Fruit fly (Drosophila melanogaster): Measurements from ENCODE around the gene CG6908.

Gene CG6908

DNA sequence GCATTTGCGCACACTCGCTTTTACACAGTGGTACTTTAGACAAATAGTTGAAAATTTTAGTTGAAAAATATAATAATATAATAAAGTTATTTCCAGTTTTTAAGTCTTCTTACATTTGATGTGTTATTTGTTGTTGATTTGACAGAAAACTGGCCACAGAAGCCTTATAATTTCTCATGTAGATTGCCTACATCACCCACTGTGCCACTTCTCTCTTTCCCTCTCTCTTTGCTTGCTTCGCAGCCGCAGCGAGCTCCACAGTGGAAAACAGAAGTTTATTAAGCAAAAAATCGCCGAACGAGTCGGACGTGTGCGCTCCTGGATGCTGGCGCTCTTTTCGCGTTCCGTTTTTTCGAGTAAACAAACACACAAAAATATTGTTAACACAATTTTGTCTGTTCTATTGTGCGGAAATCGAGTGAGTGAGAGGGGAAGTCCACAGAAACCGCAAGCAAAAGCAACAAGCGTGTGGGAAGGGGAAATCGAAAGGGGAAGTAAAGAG is 33.9 kb downstream of the CG6908 start, which contains the start of gene CG42327 (continued):
- TF ChIP-seq CG6765 (GFP tag; optimal IDR thresholded peaks at IDR 0.05) (peak; percentile 85), ci (GFP tag; IDR thresholded peaks at IDR 0.05) (peak; percentile 99), ato (GFP tag; IDR thresholded peaks at IDR 0.05; ENCODE audit: partially characterized antibody) (0 out of 2 replicates have a peak, but pooled peaks have one; percentile 26), E2f1 (GFP tag; IDR thresholded peaks at IDR 0.05) (peak; percentile 96), HLH4C (GFP tag; IDR thresholded peaks at IDR 0.05; ENCODE audit: partially characterized antibody) (peak; percentile 41; the same call in 2 of the 3 replicates), CG16863 (GFP tag; optimal IDR thresholded peaks at IDR 0.05) (peak; percentile 87), Ada2b (GFP tag; IDR thresholded peaks at IDR 0.05) (peak; percentile 95), CG13123 (GFP tag; optimal IDR thresholded peaks at IDR 0.05) (peak; percentile 90), CG5245 (GFP tag; optimal IDR thresholded peaks at IDR 0.05) (peak; percentile 88), CG18476 (GFP tag; optimal IDR thresholded peaks at IDR 0.05) (peak; percentile 86), CG2712 (tag; optimal IDR thresholded peaks at IDR 0.05) (peak; percentile 98), CG15073 (GFP tag; optimal IDR thresholded peaks at IDR 0.05) (peak; percentile 26), Chrac-16 (GFP tag; optimal IDR thresholded peaks at IDR 0.05) (peak; percentile 93), CG12659 (GFP tag; optimal IDR thresholded peaks at IDR 0.05) (peak; percentile 95), CG6854 (GFP tag; optimal IDR thresholded peaks at IDR 0.05) (peak; percentile 88), CG12744 (GFP tag; optimal IDR thresholded peaks at IDR 0.05) (peak; percentile 66), slou (GFP tag; optimal IDR thresholded peaks at IDR 0.05) (peak; percentile 79), Awh (GFP tag; IDR thresholded peaks at IDR 0.05) (peak; percentile 97), CTCF (GFP tag; optimal IDR thresholded peaks at IDR 0.05) (peak; percentile 57), CG9797 (GFP tag; optimal IDR thresholded peaks at IDR 0.05) (peak; percentile 31), Fer2 (tag; optimal IDR thresholded peaks at IDR 0.05) (peak; percentile 48), CG8089 (GFP tag; optimal IDR thresholded peaks at IDR 0.05) (peak; percentile 60), D19B (GFP tag; optimal IDR thresholded peaks at IDR 0.05) (peak; percentile 68), chm (GFP tag; IDR thresholded peaks at IDR 0.05) (peak; percentile 98), pzg (GFP tag; optimal IDR thresholded peaks at IDR 0.05) (no peak), CG16813 (GFP tag; IDR thresholded peaks at IDR 0.05; ENCODE audit: partially characterized antibody) (0 out of 3 replicates have a peak, but pooled peaks have one; percentile 23), Oli (tag; optimal IDR thresholded peaks at IDR 0.05) (peak; percentile 95), tup (GFP tag; optimal IDR thresholded peaks at IDR 0.05) (peak; percentile 83), NC2α (GFP tag; optimal IDR thresholded peaks at IDR 0.05) (peak; percentile 72), sr (GFP tag; IDR thresholded peaks at IDR 0.05) (peak; percentile 84; the same call in 2 of the 3 replicates), eve (GFP tag; optimal IDR thresholded peaks at IDR 0.05) (peak in 1 of 2 experiments; percentile 80), fru (optimal IDR thresholded peaks at IDR 0.05) (no peak), CG12219 (GFP tag; optimal IDR thresholded peaks at IDR 0.05) (peak; percentile 90), Bteb2 (GFP tag; optimal IDR thresholded peaks at IDR 0.05) (peak; percentile 68), Eip74EF (GFP tag; optimal IDR thresholded peaks at IDR 0.05) (peak in 1 of 2 experiments; percentile 88), CG7786 (GFP tag; optimal IDR thresholded peaks at IDR 0.05) (peak; percentile 63), CG42726 (GFP tag; IDR thresholded peaks at IDR 0.05; ENCODE audit: partially characterized antibody) (no peak; the same call in 1 of the 2 replicates), bcd (GFP tag; optimal IDR thresholded peaks at IDR 0.05) (peak; percentile 94), nmo (GFP tag; optimal IDR thresholded peaks at IDR 0.05) (peak; percentile 93), Deaf1 (tag; optimal IDR thresholded peaks at IDR 0.05) (peak; percentile 72), CG11398 (GFP tag; optimal IDR thresholded peaks at IDR 0.05) (peak; percentile 16), CG12299 (tag; optimal IDR thresholded peaks at IDR 0.05) (peak; percentile 91), lola (GFP tag; optimal IDR thresholded peaks at IDR 0.05) (peak in 1 of 3 experiments; percentile 91), run (tag; optimal IDR thresholded peaks at IDR 0.05) (peak; percentile 92), CG6175 (GFP tag; IDR thresholded peaks at IDR 0.05) (peak; percentile 78; the same call in 2 of the 3 replicates), CG7839 (tag; optimal IDR thresholded peaks at IDR 0.05) (peak; percentile 93), insv (GFP tag; optimal IDR thresholded peaks at IDR 0.05) (peak in 1 of 2 experiments; percentile 44), Mad (GFP tag; optimal IDR thresholded peaks at IDR 0.05) (peak; percentile 89), en (GFP tag; optimal IDR thresholded peaks at IDR 0.05) (peak; percentile 66), CG2202 (tag; optimal IDR thresholded peaks at IDR 0.05) (peak; percentile 93)
